Worm (Caenorhabditis elegans) whole organism, L4 larva: ENCODE data around the gene B0524.3.

Source experiments
- ama-1 ChIP-seq: fragments of 150-350 bp; optimal IDR thresholded peaks from 2 replicates; lab custom pipeline; 2014; ENCODE audit warnings: inconsistent platforms, mixed read lengths
- lin-1 ChIP-seq: fragments of 200-800 bp; sonication (Bioruptor generic); IDR thresholded peaks from 2 replicates; pipeline ENCODE4 v1.3.6; 2022; ENCODE audit warnings: missing genetic modification reagents, missing genetic modification characterization, missing compliant biosample characterization
- lsy-2 ChIP-seq, 2 experiments: fragments of 150-350 bp in 1 of 2; sonication (generic microtip) in 1 of 2; optimal IDR thresholded peaks; 2 replicates each; lab custom pipeline; 2014 to 2017; ENCODE audit warnings: missing biosample characterization in 2 of 2, missing genetic modification characterization in 2 of 2
- mep-1 ChIP-seq: fragments of 150-350 bp; sonication (generic microtip); optimal IDR thresholded peaks from 3 replicates; lab custom pipeline; 2014; ENCODE audit warnings: missing biosample characterization, missing genetic modification characterization
- nhr-11 ChIP-seq: fragments of 150-350 bp; optimal IDR thresholded peaks from 2 replicates; lab custom pipeline; 2014; ENCODE audit warnings: missing biosample characterization, missing genetic modification characterization
- nhr-237 ChIP-seq: sonication (generic microtip); optimal IDR thresholded peaks from 2 replicates; lab custom pipeline; 2017; ENCODE audit warnings: missing biosample characterization, missing genetic modification characterization
- nhr-42 ChIP-seq: fragments of 200-800 bp; sonication (Bioruptor generic); IDR thresholded peaks from 2 replicates; pipeline ENCODE4 v1.3.6; 2022; ENCODE audit warnings: missing genetic modification characterization, missing compliant biosample characterization

DNA sequence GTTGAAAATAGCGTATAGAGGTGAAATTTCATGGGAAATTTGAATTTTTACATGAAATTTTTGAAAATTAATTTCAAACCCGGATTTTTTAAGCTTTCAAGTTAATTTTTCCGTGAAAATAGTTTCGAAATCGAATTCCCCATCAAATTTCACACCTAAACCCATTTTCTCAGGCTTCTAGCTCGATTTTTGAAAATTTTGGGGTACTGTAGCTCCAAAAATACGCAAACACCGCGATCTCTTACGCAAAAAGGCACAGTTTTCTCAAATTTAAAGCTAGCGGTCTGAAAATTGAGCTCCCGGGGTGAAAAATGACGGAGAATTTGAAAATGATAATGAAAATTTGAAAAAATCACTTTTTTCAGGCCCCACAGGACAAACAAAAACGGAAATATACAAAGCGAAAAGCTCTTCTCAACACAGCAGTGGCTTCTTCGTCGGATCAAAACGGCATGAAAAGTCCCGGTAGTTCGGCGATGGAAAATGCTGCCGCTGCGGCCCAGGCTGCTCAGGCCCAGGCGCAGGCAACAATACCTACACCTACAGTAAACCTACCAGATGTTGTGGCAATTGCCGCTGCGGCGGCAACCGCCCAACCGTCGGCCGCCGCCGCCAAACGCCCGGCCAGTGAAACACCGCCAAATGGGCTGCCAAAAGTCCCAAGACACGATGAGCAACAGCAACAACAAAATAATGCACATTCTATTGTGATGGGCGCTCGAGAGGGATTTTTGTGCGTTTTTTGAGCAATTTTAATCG, 41.5 kb downstream of the B0524.3 start:
- TF ChIP-seq nhr-42 (GFP tag; lab: Robert Waterston, UW): no peak
- no peak for TF ChIP-seq nhr-237
- TF ChIP-seq nhr-11: no peak
- no peak for TF ChIP-seq lin-1 (GFP tag; lab: Robert Waterston, UW)
- TF ChIP-seq ama-1: no peak
- TF ChIP-seq mep-1 (tag; lab: Kevin White, UChicago): no peak
- TF ChIP-seq lsy-2 (tag; optimal IDR thresholded peaks at IDR 0.05; lab: Kevin White, UChicago): peak in 1 of 2 experiments; percentile 36
